Fruit fly (Drosophila melanogaster) whole organism, wandering third instar larva: ENCODE results near the gene Arpc1.

ENCODE experiments used
- CG32264 ChIP-seq: fragments of 200-800 bp; sonication (Bioruptor generic); optimal IDR thresholded peaks from 2 replicates; lab custom pipeline; 2016; ENCODE audit warnings: missing biosample characterization, missing genetic modification characterization
- Dfd ChIP-seq: fragments of >200 bp; optimal IDR thresholded peaks from 2 replicates; lab custom pipeline; 2017; ENCODE audit warnings: missing biosample characterization, missing genetic modification characterization
- HLH106 ChIP-seq: fragments of 200-800 bp; optimal IDR thresholded peaks from 3 replicates; lab custom pipeline; 2019; ENCODE audit warnings: missing biosample characterization, mild to moderate bottlenecking, missing genetic modification characterization, moderate library complexity
- Hr78 ChIP-seq: fragments of >200 bp; optimal IDR thresholded peaks from 2 replicates; lab custom pipeline; 2017; ENCODE audit warnings: missing biosample characterization, missing genetic modification characterization
- Jra ChIP-seq: sonication (Bioruptor generic); optimal IDR thresholded peaks from 2 replicates; lab custom pipeline; 2016; ENCODE audit warnings: missing biosample characterization, missing genetic modification characterization
- Myc ChIP-seq: fragments of >200 bp; optimal IDR thresholded peaks from 2 replicates; lab custom pipeline; 2017
- N ChIP-seq: fragments of >200 bp; optimal IDR thresholded peaks from 2 replicates; lab custom pipeline; 2018; ENCODE audit warnings: missing biosample characterization, missing external identifiers, missing genetic modification characterization
- Vsx2 ChIP-seq: fragments of 200-300, 225-300 bp; sonication (Bioruptor generic); optimal IDR thresholded peaks from 2 replicates; lab custom pipeline; 2018; ENCODE audit warnings: missing biosample characterization, missing genetic modification characterization; ENCODE audit not compliant: partially characterized antibody
- h ChIP-seq: fragments of 200-800 bp; sonication (Bioruptor generic); optimal IDR thresholded peaks from 3 replicates; lab custom pipeline; 2016; ENCODE audit warnings: missing biosample characterization, mild to moderate bottlenecking, missing genetic modification characterization
- pan ChIP-seq: fragments of >200 bp; optimal IDR thresholded peaks from 2 replicates; lab custom pipeline; 2017
- woc ChIP-seq: sonication (Bioruptor generic); optimal IDR thresholded peaks from 2 replicates; lab custom pipeline; 2016; ENCODE audit warnings: missing biosample characterization, mild to moderate bottlenecking, missing genetic modification characterization

DNA sequence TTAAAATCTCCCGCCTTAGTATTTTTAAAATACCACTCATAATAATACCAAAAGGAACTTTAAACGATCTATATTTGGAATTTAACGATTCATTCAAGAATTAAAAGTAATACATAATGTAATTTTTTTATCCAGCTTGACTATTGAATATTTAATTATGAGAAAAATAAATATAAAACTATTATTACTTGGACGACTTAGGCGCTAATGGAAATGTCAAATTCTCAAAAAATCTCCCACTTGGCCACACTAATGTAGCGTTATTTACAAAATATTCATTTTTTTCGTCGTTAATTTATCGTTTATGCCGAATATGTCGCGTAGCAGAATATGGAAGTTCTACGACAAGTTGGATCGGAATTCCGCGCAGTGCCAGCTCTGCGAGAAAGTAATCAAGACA lies 38.8 kb downstream of the Arpc1 start, which contains the start of gene CG16863:
- TF ChIP-seq Vsx2 (GFP tag; lab: Kevin White, UChicago) (no peak), pan (lab: Kevin White, UChicago) (no peak), woc (no peak), CG32264 (GFP tag; lab: Kevin White, UChicago) (no peak), Dfd (GFP tag; lab: Kevin White, UChicago) (no peak), Hr78 (GFP tag; lab: Kevin White, UChicago) (no peak), h (GFP tag; lab: Kevin White, UChicago) (no peak), Jra (no peak), N (GFP tag; lab: Kevin White, UChicago) (no peak), HLH106 (no peak), Myc (lab: Kevin White, UChicago) (no peak)
